Worm (Caenorhabditis elegans): ENCODE results near the gene clec-9.

- TF ChIP-seq hlh-30 (tag; optimal IDR thresholded peaks at IDR 0.05; ENCODE audit: insufficient read depth) (no peak), pha-4 (tag; optimal IDR thresholded peaks at IDR 0.05) (no peak), hlh-15 (tag; optimal IDR thresholded peaks at IDR 0.05) (no peak), pqm-1 (tag; optimal IDR thresholded peaks at IDR 0.05) (no peak), ama-1 (optimal IDR thresholded peaks at IDR 0.05) (no peak), hlh-13 (GFP tag; optimal IDR thresholded peaks at IDR 0.05) (no peak), nhr-11 (tag; optimal IDR thresholded peaks at IDR 0.05) (no peak), unc-3 (GFP tag; conservative IDR thresholded peaks at IDR 0.05) (no peak), unc-3 (tag; optimal IDR thresholded peaks at IDR 0.05) (no peak)
These were observed 27.2 kb upstream of the clec-9 start, which contains the start of gene T25E12.16 for ce11 chrV:16733681-16734080.
